Fruit fly (Drosophila melanogaster): Measurements from ENCODE around the gene mbc.

DNA sequence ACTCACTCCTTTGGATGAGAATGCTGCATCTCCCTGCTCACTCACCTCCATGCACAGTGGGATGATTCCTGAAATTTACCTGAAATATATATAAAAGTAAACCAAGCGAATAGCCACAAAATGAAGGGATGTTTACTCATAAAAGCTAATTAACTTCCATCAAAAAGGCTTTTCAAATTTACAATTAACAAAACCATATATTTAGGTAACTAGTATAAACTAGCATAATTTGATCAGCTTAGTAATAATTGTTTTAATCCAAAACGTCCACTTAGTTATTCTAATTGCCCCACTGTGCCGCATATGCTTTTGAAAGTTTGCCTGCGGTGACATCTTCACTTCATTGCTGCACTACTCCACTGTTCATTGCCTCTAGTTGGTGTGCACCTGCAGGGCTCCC, 2.4 kb downstream of the mbc start:
- TF ChIP-seq EcR (GFP tag; optimal IDR thresholded peaks at IDR 0.05): no peak
- TF ChIP-seq usp (GFP tag; optimal IDR thresholded peaks at IDR 0.05): no peak
- no peak for TF ChIP-seq pan (optimal IDR thresholded peaks at IDR 0.05)
